Worm (Caenorhabditis elegans): ENCODE results near the gene ckb-1.

The ckb-1 gene

ce11 chrIII:4359900-4360299 is 5.2 kb upstream of the ckb-1 start:
- TF ChIP-seq lin-15B (tag; optimal IDR thresholded peaks at IDR 0.05) (no peak), nhr-237 (tag; optimal IDR thresholded peaks at IDR 0.05) (no peak)

ce11 chrIII:4362332-4362731 is 2.7 kb upstream of the ckb-1 start:
- TF ChIP-seq ZK546.5 (tag; optimal IDR thresholded peaks at IDR 0.05) (no peak), nhr-28 (tag; optimal IDR thresholded peaks at IDR 0.05) (no peak), ama-1 (optimal IDR thresholded peaks at IDR 0.05) (no peak), ztf-11 (tag; optimal IDR thresholded peaks at IDR 0.05) (no peak), ztf-4 (tag; optimal IDR thresholded peaks at IDR 0.05) (no peak), elt-3 (tag; optimal IDR thresholded peaks at IDR 0.05) (no peak), R02D3.7 (tag; optimal IDR thresholded peaks at IDR 0.05) (no peak), nhr-12 (tag; optimal IDR thresholded peaks at IDR 0.05) (no peak), nhr-25 (tag; optimal IDR thresholded peaks at IDR 0.05) (peak; percentile 10), unc-39 (tag; optimal IDR thresholded peaks at IDR 0.05) (no peak), elt-2 (tag; optimal IDR thresholded peaks at IDR 0.05) (peak; percentile 24), fkh-2 (tag; optimal IDR thresholded peaks at IDR 0.05) (no peak), snpc-4 (tag; optimal IDR thresholded peaks at IDR 0.05) (no peak), nhr-67 (tag; optimal IDR thresholded peaks at IDR 0.05) (no peak), ceh-9 (tag; optimal IDR thresholded peaks at IDR 0.05) (no peak), egl-27 (tag; optimal IDR thresholded peaks at IDR 0.05) (no peak), hmg-11 (tag; optimal IDR thresholded peaks at IDR 0.05) (no peak), nfya-1 (tag; optimal IDR thresholded peaks at IDR 0.05; ENCODE audit: insufficient read depth) (peak; percentile 31), nhr-43 (tag; optimal IDR thresholded peaks at IDR 0.05; ENCODE audit: poor library complexity, severe bottlenecking) (no peak), elt-1 (tag; optimal IDR thresholded peaks at IDR 0.05) (no peak), nhr-23 (tag; optimal IDR thresholded peaks at IDR 0.05) (no peak)

- TF ChIP-seq ZK546.5 (tag; optimal IDR thresholded peaks at IDR 0.05) (no peak), pha-4 (tag; optimal IDR thresholded peaks at IDR 0.05) (no peak), daf-12 (tag; optimal IDR thresholded peaks at IDR 0.05) (no peak), elt-3 (tag; optimal IDR thresholded peaks at IDR 0.05) (no peak), mml-1 (tag; optimal IDR thresholded peaks at IDR 0.05) (no peak), nhr-12 (tag; optimal IDR thresholded peaks at IDR 0.05) (no peak), hmg-11 (tag; optimal IDR thresholded peaks at IDR 0.05) (no peak), nhr-237 (tag; optimal IDR thresholded peaks at IDR 0.05) (no peak), mdl-1 (tag; optimal IDR thresholded peaks at IDR 0.05) (no peak)
Observed at ce11 chrIII:4367649-4368048, 2.6 kb downstream of the ckb-1 start, which contains the start of gene ckb-2. TSS of gene ckb-2 (plus strand) at chrIII:4367949.

ce11 chrIII:4369381-4369809 is 4.3 kb downstream of the ckb-1 start:
- TF ChIP-seq tbx-2 (tag; optimal IDR thresholded peaks at IDR 0.05) (peak; percentile 44), nhr-43 (tag; optimal IDR thresholded peaks at IDR 0.05; ENCODE audit: poor library complexity, severe bottlenecking) (peak; percentile 17), nfya-1 (tag; optimal IDR thresholded peaks at IDR 0.05; ENCODE audit: insufficient read depth) (peak; percentile 40), ceh-28 (tag; optimal IDR thresholded peaks at IDR 0.05) (peak; percentile 23), nhr-25 (tag; optimal IDR thresholded peaks at IDR 0.05) (peak; percentile 49), elt-2 (tag; optimal IDR thresholded peaks at IDR 0.05) (peak; percentile 34), hmg-11 (tag; optimal IDR thresholded peaks at IDR 0.05) (peak; percentile 83)

- no peak for TF ChIP-seq ztf-11 (tag; optimal IDR thresholded peaks at IDR 0.05)
- no peak for TF ChIP-seq unc-39 (tag; optimal IDR thresholded peaks at IDR 0.05)
- TF ChIP-seq nhr-76 (tag; optimal IDR thresholded peaks at IDR 0.05), result no peak
- TF ChIP-seq ZK546.5 (tag; optimal IDR thresholded peaks at IDR 0.05), result no peak
- TF ChIP-seq fos-1 (tag; optimal IDR thresholded peaks at IDR 0.05), result no peak
- no peak for TF ChIP-seq sea-2 (GFP tag; optimal IDR thresholded peaks at IDR 0.05)
- no peak for TF ChIP-seq elt-1 (tag; optimal IDR thresholded peaks at IDR 0.05)
- TF ChIP-seq ceh-9 (tag; optimal IDR thresholded peaks at IDR 0.05), result no peak
- TF ChIP-seq snpc-4 (tag; optimal IDR thresholded peaks at IDR 0.05), result no peak
- no peak for TF ChIP-seq aly-2 (tag; optimal IDR thresholded peaks at IDR 0.05)
- TF ChIP-seq ama-1 (optimal IDR thresholded peaks at IDR 0.05), result no peak
- no peak for TF ChIP-seq pha-4 (tag; optimal IDR thresholded peaks at IDR 0.05)
- no peak for TF ChIP-seq fkh-10 (GFP tag; optimal IDR thresholded peaks at IDR 0.05)
Observed at ce11 chrIII:4370585-4370984, 5.5 kb downstream of the ckb-1 start, which contains the start of gene ckb-3. TSS of gene ckb-3 (plus strand) at chrIII:4370885.

Data from whole organism, L3 larva.